Fruit fly (Drosophila melanogaster) whole organism, prepupa: ENCODE results near the gene danr.

Experiments used
- CG6854 ChIP-seq: fragments of 200-800 bp; sonication (Bioruptor generic); optimal IDR thresholded peaks from 2 replicates; lab custom pipeline; 2017; ENCODE audit warnings: missing biosample characterization, mild to moderate bottlenecking, missing genetic modification characterization
- acj6 ChIP-seq: fragments of 200-800 bp; sonication (Bioruptor generic); optimal IDR thresholded peaks from 3 replicates; lab custom pipeline; 2016; ENCODE audit warnings: missing biosample characterization, missing genetic modification characterization
- dac ChIP-seq: fragments of 200-800 bp; sonication (Bioruptor generic); optimal IDR thresholded peaks from 2 replicates; lab custom pipeline; 2017; ENCODE audit warnings: missing biosample characterization, mild to moderate bottlenecking, missing genetic modification characterization

DNA sequence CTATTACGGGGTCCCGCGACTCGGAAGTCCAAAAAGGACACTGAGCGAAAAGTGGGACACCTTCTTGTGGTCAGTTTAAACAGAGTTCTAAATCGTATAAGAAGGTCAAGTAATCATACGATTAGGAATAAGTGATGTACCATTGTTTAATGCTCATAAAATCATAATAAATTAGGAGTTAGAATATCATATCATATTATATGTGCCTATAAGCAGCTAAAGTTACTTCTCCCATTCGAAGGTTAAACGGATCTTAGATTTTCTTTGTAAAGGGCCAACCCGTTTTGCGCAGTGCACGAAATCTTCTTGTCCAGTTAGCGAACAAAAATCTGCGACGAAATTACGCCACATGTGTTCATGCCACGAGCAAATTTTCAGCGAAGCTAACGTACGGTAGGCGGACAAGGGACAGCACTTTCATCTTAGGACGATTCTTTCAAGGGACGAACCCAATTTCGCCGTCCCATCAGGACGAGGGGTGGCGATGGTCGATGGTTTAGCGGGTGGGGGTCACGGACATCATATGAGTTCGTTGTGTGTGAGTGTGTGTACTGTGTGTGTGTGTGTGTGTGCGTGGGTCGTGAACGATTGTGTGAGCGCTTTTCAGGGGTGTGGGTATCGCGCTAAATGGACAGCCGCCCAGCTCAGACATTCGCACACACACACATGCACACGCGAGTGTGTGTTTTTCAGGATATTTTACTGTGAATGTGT is 30.5 kb downstream of the danr start:
- TF ChIP-seq acj6 (GFP tag; lab: Kevin White, UChicago) (no peak), CG6854 (GFP tag; lab: Kevin White, UChicago) (no peak), dac (GFP tag; lab: Kevin White, UChicago) (no peak)
